Worm (Caenorhabditis elegans): ENCODE data around the gene stau-1.

Gene stau-1

DNA sequence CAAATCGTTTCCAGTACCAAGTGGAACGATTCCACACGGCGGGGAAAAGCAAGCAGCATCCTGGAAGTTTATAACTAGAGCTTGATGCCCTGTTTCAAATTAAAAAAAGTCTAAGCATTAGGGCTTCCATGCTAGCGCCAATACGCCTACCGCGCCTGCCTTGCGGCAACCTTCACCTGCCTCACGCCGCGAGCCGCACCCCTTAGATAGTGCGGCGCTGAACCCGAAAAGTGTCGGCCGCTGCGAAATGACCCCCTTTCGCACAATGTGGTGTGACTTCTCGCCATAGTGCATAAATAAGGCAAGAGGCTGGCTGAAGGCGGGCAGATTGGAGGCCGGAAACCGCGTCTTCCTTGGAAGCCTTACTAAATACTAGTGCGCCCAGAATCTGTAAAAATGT lies 48.6 kb downstream of the stau-1 start:
- TF ChIP-seq nhr-47 (tag; optimal IDR thresholded peaks at IDR 0.05) = peak; percentile 2
- TF ChIP-seq alr-1 (tag; optimal IDR thresholded peaks at IDR 0.05; ENCODE audit: borderline replicate concordance) = no peak
- no peak for TF ChIP-seq zag-1 (tag; optimal IDR thresholded peaks at IDR 0.05)
- no peak for TF ChIP-seq fkh-4 (tag; optimal IDR thresholded peaks at IDR 0.05; ENCODE audit: borderline replicate concordance)
- TF ChIP-seq snpc-4 (tag; optimal IDR thresholded peaks at IDR 0.05) = peak; percentile 80
- TF ChIP-seq lsy-2 (tag; optimal IDR thresholded peaks at IDR 0.05) = no peak
- no peak for TF ChIP-seq nhr-11 (tag; optimal IDR thresholded peaks at IDR 0.05)
- no peak for TF ChIP-seq egl-13 (tag; optimal IDR thresholded peaks at IDR 0.05)

DNA sequence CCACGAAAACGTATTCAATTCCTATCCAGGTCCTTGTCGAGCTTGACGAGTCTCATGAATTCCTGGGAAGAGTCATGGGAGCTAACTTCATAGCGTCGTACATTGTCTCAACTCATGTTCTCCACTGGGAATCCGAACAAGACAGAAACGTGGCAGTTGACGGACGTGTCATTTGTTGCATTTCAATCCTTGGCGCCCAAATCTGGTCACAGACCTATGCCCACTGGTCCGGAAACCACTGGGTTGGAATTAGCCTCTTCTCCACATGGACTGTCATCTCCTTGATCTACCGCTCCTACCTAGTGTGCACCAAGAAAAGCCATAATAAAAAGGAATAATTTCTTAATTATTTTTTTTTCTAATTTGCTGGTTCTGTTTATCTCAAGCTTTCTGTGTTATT lies 52.5 kb downstream of the stau-1 start:
- TF ChIP-seq lin-13 (GFP tag; optimal IDR thresholded peaks at IDR 0.05) = no peak
- no peak for TF ChIP-seq isw-1 (GFP tag; IDR thresholded peaks at IDR 0.05)
- no peak for TF ChIP-seq efl-3 (GFP tag; optimal IDR thresholded peaks at IDR 0.05)
- no peak for TF ChIP-seq aly-2 (tag; optimal IDR thresholded peaks at IDR 0.05)
- no peak for TF ChIP-seq unc-30 (tag; optimal IDR thresholded peaks at IDR 0.05)
- TF ChIP-seq aha-1 (tag; optimal IDR thresholded peaks at IDR 0.05) = no peak
- no peak for TF ChIP-seq nhr-237 (tag; optimal IDR thresholded peaks at IDR 0.05)
- no peak for TF ChIP-seq nhr-19 (GFP tag; conservative IDR thresholded peaks at IDR 0.05)
- no peak for TF ChIP-seq ets-5 (GFP tag; IDR thresholded peaks at IDR 0.05)
- TF ChIP-seq snu-23 (GFP tag; optimal IDR thresholded peaks at IDR 0.05) = no peak
- no peak for TF ChIP-seq ztf-4 (tag; optimal IDR thresholded peaks at IDR 0.05)
- TF ChIP-seq mep-1 (tag; optimal IDR thresholded peaks at IDR 0.05) = no peak

ce11 chrX:980252-981009 lies 54.7 kb downstream of the stau-1 start, which contains the start of gene C44C1.1:
C44C1.1 (plus strand) TSS chrX:980776.
- TF ChIP-seq xbp-1 (tag; optimal IDR thresholded peaks at IDR 0.05) (no peak), snu-23 (GFP tag; optimal IDR thresholded peaks at IDR 0.05) (peak; percentile 43), pag-3 (tag; optimal IDR thresholded peaks at IDR 0.05; ENCODE audit: borderline replicate concordance, insufficient read depth) (peak; percentile 88), fkh-8 (tag; optimal IDR thresholded peaks at IDR 0.05) (peak; percentile 66), nhr-20 (tag; optimal IDR thresholded peaks at IDR 0.05) (peak; percentile 21), rnt-1 (tag; optimal IDR thresholded peaks at IDR 0.05) (peak; percentile 32), ztf-4 (tag; optimal IDR thresholded peaks at IDR 0.05) (no peak), efl-3 (GFP tag; optimal IDR thresholded peaks at IDR 0.05) (no peak), lin-35 (GFP tag; optimal IDR thresholded peaks at IDR 0.05) (peak in 1 of 2 experiments; percentile 17), hlh-4 (tag; optimal IDR thresholded peaks at IDR 0.05) (peak; percentile 89), elt-3 (tag; optimal IDR thresholded peaks at IDR 0.05) (peak in 5 of 6 experiments; percentile 12 to 51 (median 44)), blmp-1 (tag; optimal IDR thresholded peaks at IDR 0.05) (peak; percentile 96), snpc-4 (tag; optimal IDR thresholded peaks at IDR 0.05) (no peak), lin-14 (GFP tag; optimal IDR thresholded peaks at IDR 0.05) (peak; percentile 80), grh-1 (GFP tag; IDR thresholded peaks at IDR 0.05) (no peak), mdl-1 (tag; optimal IDR thresholded peaks at IDR 0.05) (peak in 1 of 2 experiments; percentile 6), unc-86 (tag; optimal IDR thresholded peaks at IDR 0.05) (no peak), skn-1 (tag; optimal IDR thresholded peaks at IDR 0.05) (peak; percentile 17), lsy-2 (tag; optimal IDR thresholded peaks at IDR 0.05) (peak in 1 of 2 experiments; percentile 4), hlh-17 (GFP tag; optimal IDR thresholded peaks at IDR 0.05; ENCODE audit: borderline replicate concordance) (no peak), efl-1 (optimal IDR thresholded peaks at IDR 0.05) (no peak), efl-1 (GFP tag; optimal IDR thresholded peaks at IDR 0.05 in 1 of 2) (peak in 1 of 2 experiments; percentile 46), tbx-2 (tag; optimal IDR thresholded peaks at IDR 0.05) (no peak), nhr-47 (tag; optimal IDR thresholded peaks at IDR 0.05) (peak; percentile 59), nhr-85 (tag) (peak; percentile 71), nhr-71 (tag; optimal IDR thresholded peaks at IDR 0.05) (peak; percentile 52), mep-1 (tag; optimal IDR thresholded peaks at IDR 0.05) (peak; percentile 47), nhr-90 (tag; optimal IDR thresholded peaks at IDR 0.05; ENCODE audit: poor library complexity) (no peak)
